Fruit fly (Drosophila melanogaster) whole organism, pupa: ENCODE data around the gene by.

Experiments used
- CG13204 ChIP-seq: fragments of 200-800 bp; sonication (Bioruptor generic); optimal IDR thresholded peaks from 2 replicates; lab custom pipeline; 2018; ENCODE audit warnings: missing biosample characterization, mild to moderate bottlenecking, missing genetic modification characterization, moderate library complexity
- CG17806 ChIP-seq: fragments of 200-800 bp; sonication (Bioruptor generic); optimal IDR thresholded peaks from 2 replicates; lab custom pipeline; 2018; ENCODE audit warnings: missing biosample characterization, mild to moderate bottlenecking, missing genetic modification characterization, moderate library complexity
- CG32121 ChIP-seq: fragments of 200-800 bp; sonication (Bioruptor generic); IDR thresholded peaks from 2 replicates; pipeline ENCODE4 v1.3.6; 2022; ENCODE audit warnings: missing biosample characterization, missing genetic modification characterization
- CG9948 ChIP-seq: fragments of 200-800 bp; sonication (Bioruptor generic); optimal IDR thresholded peaks from 2 replicates; lab custom pipeline; 2018; ENCODE audit warnings: missing biosample characterization, mild to moderate bottlenecking, missing genetic modification characterization, moderate library complexity
- EcR ChIP-seq: fragments of 200-800 bp; sonication (Bioruptor generic); optimal IDR thresholded peaks from 3 replicates; lab custom pipeline; 2019; ENCODE audit warnings: missing biosample characterization, missing genetic modification characterization, mild to moderate bottlenecking, moderate library complexity, missing genetic modification reagents
- Ets98B ChIP-seq: fragments of 200-800 bp; sonication (Bioruptor generic); IDR thresholded peaks from 2 replicates; pipeline ENCODE4 v1.3.6; 2022; ENCODE audit warnings: missing biosample characterization, missing genetic modification characterization
- Pif1A ChIP-seq: fragments of 200-800 bp; sonication (Bioruptor generic); optimal IDR thresholded peaks from 3 replicates; lab custom pipeline; 2016; ENCODE audit warnings: missing biosample characterization, missing genetic modification characterization
- Pif1B ChIP-seq: fragments of 200-800 bp; sonication (Bioruptor generic); optimal IDR thresholded peaks from 3 replicates; lab custom pipeline; 2016; ENCODE audit warnings: missing biosample characterization, missing genetic modification characterization
- gl ChIP-seq: fragments of 200-800 bp; sonication (Bioruptor generic); optimal IDR thresholded peaks from 2 replicates; lab custom pipeline; 2018; ENCODE audit warnings: missing biosample characterization, mild to moderate bottlenecking, missing genetic modification characterization
- rn ChIP-seq: fragments of 200-800 bp; sonication (Bioruptor generic); IDR thresholded peaks from 2 replicates; pipeline ENCODE4 v1.3.6; 2022; ENCODE audit warnings: missing biosample characterization, missing genetic modification characterization

DNA sequence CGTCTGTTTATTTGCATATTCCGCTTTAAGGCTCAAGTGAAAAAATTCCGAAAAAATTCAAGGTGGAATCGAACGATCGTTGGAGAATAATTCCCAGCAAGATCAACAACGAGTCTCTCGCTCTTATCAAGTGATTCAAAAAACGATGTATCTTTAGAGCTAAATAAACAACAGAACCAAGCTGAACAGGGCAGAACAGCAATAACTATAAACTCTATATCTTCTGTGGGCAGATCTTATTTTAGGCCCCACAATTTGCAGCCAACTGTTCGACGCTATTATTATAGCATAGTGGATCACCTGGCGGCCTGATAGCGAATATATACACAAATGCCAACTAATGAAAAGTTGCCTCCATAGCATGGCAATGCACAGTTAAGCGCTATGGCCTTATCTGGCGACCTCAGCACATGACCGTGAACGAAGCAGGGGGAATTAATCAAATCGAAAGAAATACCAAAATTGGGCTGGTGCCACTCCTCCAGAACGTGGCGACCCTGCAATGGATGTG, 3.4 kb downstream of the by start:
- TF ChIP-seq Pif1B (GFP tag; lab: Kevin White, UChicago) (no peak), EcR (GFP tag; lab: Kevin White, UChicago) (no peak), gl (tag; lab: Kevin White, UChicago) (no peak), CG13204 (no peak), CG9948 (no peak), CG17806 (no peak), CG32121 (no peak), Ets98B (GFP tag; lab: Robert Waterston, UW) (no peak), rn (GFP tag; lab: Robert Waterston, UW) (no peak), Pif1A (GFP tag; lab: Kevin White, UChicago) (no peak)
